Worm (Caenorhabditis elegans) whole organism, L1 larva: ENCODE measurements around the gene C06E4.5.

Source experiments
- C04F5.9 ChIP-seq: sonication (generic microtip); optimal IDR thresholded peaks from 2 replicates; lab custom pipeline; 2016; ENCODE audit warnings: missing genetic modification characterization, missing compliant biosample characterization
- C34B4.2 ChIP-seq: sonication (generic microtip); optimal IDR thresholded peaks from 2 replicates; lab custom pipeline; 2017; ENCODE audit warnings: mild to moderate bottlenecking, missing genetic modification characterization, missing compliant biosample characterization
- F16B12.6 ChIP-seq: fragments of 150-350 bp; optimal IDR thresholded peaks from 2 replicates; lab custom pipeline; 2014; ENCODE audit warnings: missing biosample characterization, missing genetic modification characterization
- Y116A8C.19 ChIP-seq: sonication (generic microtip); optimal IDR thresholded peaks from 2 replicates; lab custom pipeline; 2016; ENCODE audit warnings: missing compliant biosample characterization, missing genetic modification characterization, borderline replicate concordance
- aha-1 ChIP-seq: fragments of 150-350 bp; optimal IDR thresholded peaks from 2 replicates; lab custom pipeline; 2014; ENCODE audit warnings: missing biosample characterization, missing genetic modification characterization
- ama-1 ChIP-seq: fragments of 150-350 bp; optimal IDR thresholded peaks from 2 replicates; lab custom pipeline; 2014
- blmp-1 ChIP-seq: fragments of 150-350 bp; optimal IDR thresholded peaks from 2 replicates; lab custom pipeline; 2014; ENCODE audit warnings: missing biosample characterization, missing genetic modification characterization
- ceh-8 ChIP-seq: fragments of 200-800 bp; sonication (Bioruptor generic); optimal IDR thresholded peaks from 2 replicates; lab custom pipeline; 2018; ENCODE audit warnings: mild to moderate bottlenecking, missing genetic modification characterization, moderate library complexity, missing compliant biosample characterization
- ceh-82 ChIP-seq, 3 experiments: fragments of 150-350 bp in 1 of 3; sonication (generic microtip) in 2 of 3; optimal IDR thresholded peaks; 2 replicates each; lab custom pipeline; 2014 to 2017; ENCODE audit warnings: missing biosample characterization in 3 of 3, missing genetic modification characterization in 3 of 3
- ceh-88 ChIP-seq: fragments of 200-800 bp; sonication (Bioruptor generic); IDR thresholded peaks from 2 replicates; pipeline ENCODE4 v1.3.6; 2022; ENCODE audit warnings: missing genetic modification characterization, missing compliant biosample characterization
- ceh-90 ChIP-seq: sonication (generic microtip); optimal IDR thresholded peaks from 2 replicates; lab custom pipeline; 2016; ENCODE audit warnings: missing genetic modification characterization, missing compliant biosample characterization
- dpl-1 ChIP-seq, 3 experiments: fragments of 150-350 bp in 2 of 3; sonication (generic microtip) in 1 of 3; optimal IDR thresholded peaks; 2 replicates each; lab custom pipeline; 2014 to 2017; ENCODE audit warnings: missing biosample characterization in 3 of 3, missing genetic modification characterization in 3 of 3, missing genetic modification reagents in 3 of 3
- dsc-1 ChIP-seq: sonication (generic microtip); optimal IDR thresholded peaks from 2 replicates; lab custom pipeline; 2016; ENCODE audit warnings: mild to moderate bottlenecking, missing genetic modification characterization, missing compliant biosample characterization
- efl-1 ChIP-seq, 4 experiments: fragments of 150-350 bp; optimal IDR thresholded peaks in 3 of 4; peaks in 1 of 4; 1 replicate in 1 of 4; 2 replicates in 3 of 4; lab custom pipeline; 2014; ENCODE audit warnings: missing biosample characterization in 2 of 4, missing genetic modification characterization in 2 of 4, missing genetic modification reagents in 2 of 4
- egl-13 ChIP-seq: sonication (generic microtip); optimal IDR thresholded peaks from 2 replicates; lab custom pipeline; 2016; ENCODE audit warnings: missing genotype, missing genetic modification reagents, missing genetic modification characterization, missing compliant biosample characterization
- ets-5 ChIP-seq: fragments of 200-800 bp; sonication (Bioruptor generic); IDR thresholded peaks from 2 replicates; pipeline ENCODE4 v1.3.6; 2022; ENCODE audit warnings: missing genetic modification characterization, missing compliant biosample characterization
- fkh-10 ChIP-seq: sonication (generic microtip); optimal IDR thresholded peaks from 2 replicates; lab custom pipeline; 2017; ENCODE audit warnings: missing biosample characterization, missing genetic modification reagents, missing genetic modification characterization
- fkh-4 ChIP-seq: sonication (generic microtip); optimal IDR thresholded peaks from 2 replicates; lab custom pipeline; 2016; ENCODE audit warnings: missing compliant biosample characterization, missing genetic modification characterization, borderline replicate concordance
- fkh-8 ChIP-seq: sonication (generic microtip); optimal IDR thresholded peaks from 2 replicates; lab custom pipeline; 2016; ENCODE audit warnings: mild to moderate bottlenecking, missing genetic modification characterization, missing compliant biosample characterization
- fos-1 ChIP-seq: fragments of 150-350 bp; optimal IDR thresholded peaks from 2 replicates; lab custom pipeline; 2014; ENCODE audit warnings: missing biosample characterization, missing genetic modification characterization
- hlh-17 ChIP-seq: fragments of 200-800 bp; sonication (Bioruptor generic); optimal IDR thresholded peaks from 2 replicates; lab custom pipeline; 2018; ENCODE audit warnings: missing genetic modification characterization, mild to moderate bottlenecking, missing compliant biosample characterization, moderate library complexity, borderline replicate concordance
- hpl-2 ChIP-seq: fragments of 150-350 bp; optimal IDR thresholded peaks from 2 replicates; lab custom pipeline; 2014; ENCODE audit warnings: missing biosample characterization, missing genetic modification reagents, missing genetic modification characterization
- irx-1 ChIP-seq: sonication (generic microtip); optimal IDR thresholded peaks from 2 replicates; lab custom pipeline; 2016; ENCODE audit warnings: missing genetic modification characterization, missing compliant biosample characterization
- lin-13 ChIP-seq: fragments of 150-350 bp; optimal IDR thresholded peaks from 2 replicates; lab custom pipeline; 2014; ENCODE audit warnings: missing biosample characterization, missing genetic modification reagents, missing genetic modification characterization
- lin-15B ChIP-seq: fragments of 150-350 bp; sonication (generic microtip); optimal IDR thresholded peaks from 3 replicates; lab custom pipeline; 2014; ENCODE audit warnings: missing biosample characterization, missing genetic modification characterization
- lir-3 ChIP-seq: sonication (generic microtip); optimal IDR thresholded peaks from 2 replicates; lab custom pipeline; 2016; ENCODE audit warnings: mild to moderate bottlenecking, missing genetic modification characterization, moderate library complexity, missing compliant biosample characterization; ENCODE audit not compliant: poor library complexity
- lsy-2 ChIP-seq, 2 experiments: fragments of 150-350 bp; optimal IDR thresholded peaks; 2 replicates each; lab custom pipeline; 2014; ENCODE audit warnings: missing biosample characterization in 2 of 2, missing genetic modification characterization in 2 of 2
- mdl-1 ChIP-seq, 2 experiments: fragments of 150-350 bp; optimal IDR thresholded peaks; 2 replicates each; lab custom pipeline; 2014 to 2017; ENCODE audit warnings: missing biosample characterization in 2 of 2, missing genetic modification characterization in 2 of 2, inconsistent platforms in 1 of 2
- mef-2 ChIP-seq: fragments of 150-350 bp; optimal IDR thresholded peaks from 2 replicates; lab custom pipeline; 2014; ENCODE audit warnings: missing biosample characterization, missing genetic modification characterization
- nhr-11 ChIP-seq: fragments of 150-350 bp; optimal IDR thresholded peaks from 2 replicates; lab custom pipeline; 2014; ENCODE audit warnings: missing biosample characterization, missing genetic modification characterization
- nhr-12 ChIP-seq: sonication (generic microtip); optimal IDR thresholded peaks from 2 replicates; lab custom pipeline; 2017; ENCODE audit warnings: missing biosample characterization, missing genetic modification characterization
- nhr-20 ChIP-seq: sonication (generic microtip); optimal IDR thresholded peaks from 2 replicates; lab custom pipeline; 2016; ENCODE audit warnings: mild to moderate bottlenecking, missing genetic modification characterization, missing compliant biosample characterization
- nhr-28 ChIP-seq: fragments of 150-350 bp; optimal IDR thresholded peaks from 2 replicates; lab custom pipeline; 2014; ENCODE audit warnings: missing biosample characterization, missing genetic modification characterization
- nhr-47 ChIP-seq: sonication (generic microtip); optimal IDR thresholded peaks from 2 replicates; lab custom pipeline; 2016; ENCODE audit warnings: mild to moderate bottlenecking, missing genetic modification characterization, moderate library complexity, missing compliant biosample characterization
- nhr-76 ChIP-seq: sonication (generic microtip); optimal IDR thresholded peaks from 2 replicates; lab custom pipeline; 2017; ENCODE audit warnings: missing biosample characterization, missing genetic modification characterization
- nhr-84 ChIP-seq: sonication (generic microtip); optimal IDR thresholded peaks from 2 replicates; lab custom pipeline; 2017; ENCODE audit warnings: missing biosample characterization, missing genetic modification characterization
- nhr-90 ChIP-seq: sonication (generic microtip); optimal IDR thresholded peaks from 2 replicates; lab custom pipeline; 2016; ENCODE audit warnings: mild to moderate bottlenecking, missing genetic modification characterization, missing compliant biosample characterization; ENCODE audit not compliant: poor library complexity
- pag-3 ChIP-seq: sonication (generic microtip); optimal IDR thresholded peaks from 2 replicates; lab custom pipeline; 2017; ENCODE audit warnings: missing genetic modification characterization, mild to moderate bottlenecking, missing compliant biosample characterization, antibody characterized with exemption, borderline replicate concordance; ENCODE audit not compliant: insufficient read depth
- pax-3 ChIP-seq: fragments of 200-800 bp; sonication (Bioruptor generic); optimal IDR thresholded peaks from 2 replicates; lab custom pipeline; 2018; ENCODE audit warnings: mild to moderate bottlenecking, missing genetic modification characterization, moderate library complexity, missing compliant biosample characterization
- pqm-1 ChIP-seq: sonication (generic microtip); optimal IDR thresholded peaks from 3 replicates; lab custom pipeline; 2017; ENCODE audit warnings: missing biosample characterization, missing genetic modification characterization
- skn-1 ChIP-seq: fragments of 150-350 bp; optimal IDR thresholded peaks from 2 replicates; lab custom pipeline; 2014; ENCODE audit warnings: missing biosample characterization, missing genetic modification characterization
- snpc-4 ChIP-seq: fragments of 150-350 bp; optimal IDR thresholded peaks from 2 replicates; lab custom pipeline; 2014; ENCODE audit warnings: missing biosample characterization, missing genetic modification characterization
- sox-4 ChIP-seq: sonication (generic microtip); optimal IDR thresholded peaks from 2 replicates; lab custom pipeline; 2016; ENCODE audit warnings: missing genetic modification characterization, missing compliant biosample characterization
- sptf-1 ChIP-seq: fragments of 150-350 bp; optimal IDR thresholded peaks from 2 replicates; lab custom pipeline; 2014; ENCODE audit warnings: missing biosample characterization, missing genetic modification characterization
- sup-37 ChIP-seq: fragments of 200-800 bp; sonication (Bioruptor generic); optimal IDR thresholded peaks from 2 replicates; lab custom pipeline; 2018; ENCODE audit warnings: mild to moderate bottlenecking, missing genetic modification characterization, missing compliant biosample characterization
- tbx-2 ChIP-seq: sonication (generic microtip); optimal IDR thresholded peaks from 2 replicates; lab custom pipeline; 2016; ENCODE audit warnings: missing genetic modification characterization, missing compliant biosample characterization
- unc-130 ChIP-seq: fragments of 150-350 bp; optimal IDR thresholded peaks from 2 replicates; lab custom pipeline; 2017; ENCODE audit warnings: missing biosample characterization, missing genetic modification characterization, inconsistent platforms
- unc-98 ChIP-seq: fragments of 200-800 bp; sonication (Bioruptor generic); IDR thresholded peaks from 2 replicates; pipeline ENCODE4 v1.3.6; 2022; ENCODE audit warnings: missing genetic modification characterization, missing compliant biosample characterization
- xbp-1 ChIP-seq: sonication (generic microtip); optimal IDR thresholded peaks from 2 replicates; lab custom pipeline; 2016; ENCODE audit warnings: missing genetic modification characterization, missing compliant biosample characterization
- zag-1 ChIP-seq: fragments of 150-350 bp; optimal IDR thresholded peaks from 2 replicates; lab custom pipeline; 2014; ENCODE audit warnings: missing biosample characterization, missing genetic modification characterization
- zip-4 ChIP-seq: fragments of 200-800 bp; sonication (Bioruptor generic); optimal IDR thresholded peaks from 2 replicates; lab custom pipeline; 2018; ENCODE audit warnings: mild to moderate bottlenecking, missing genetic modification characterization, moderate library complexity, missing compliant biosample characterization
- ztf-11 ChIP-seq, 2 experiments: sonication (generic microtip); optimal IDR thresholded peaks; 2 replicates each; lab custom pipeline; 2016 to 2017; ENCODE audit warnings: missing genetic modification characterization in 2 of 2, missing biosample characterization in 1 of 2, missing compliant biosample characterization in 1 of 2
- ztf-4 ChIP-seq: fragments of 150-350 bp; optimal IDR thresholded peaks from 2 replicates; lab custom pipeline; 2014; ENCODE audit warnings: missing biosample characterization, missing genetic modification characterization

The C06E4.5 gene

ce11 chrIV:7235382-7235917 is 19.3 kb upstream of the C06E4.5 start (continued):
- TF ChIP-seq ceh-88 (GFP tag; lab: Robert Waterston, UW), result no peak
- no peak for TF ChIP-seq fos-1 (tag; lab: Kevin White, UChicago)
- no peak for TF ChIP-seq nhr-84 (tag; lab: Kevin White, UChicago)
- peak; percentile 49 for TF ChIP-seq irx-1
- no peak for TF ChIP-seq pax-3
- no peak for TF ChIP-seq zip-4
- no peak for TF ChIP-seq nhr-12
- no peak for TF ChIP-seq zag-1 (tag; lab: Kevin White, UChicago)
- TF ChIP-seq mdl-1 (tag; optimal IDR thresholded peaks at IDR 0.05; lab: Kevin White, UChicago), result peak in 1 of 2 experiments; percentile 47
- peak; percentile 17 for TF ChIP-seq xbp-1
- no peak for TF ChIP-seq fkh-10 (GFP tag; lab: Kevin White, UChicago)
- TF ChIP-seq sox-4 (tag; lab: Kevin White, UChicago), result no peak
- TF ChIP-seq nhr-28 (tag; lab: Kevin White, UChicago), result no peak
- peak; percentile 59 for TF ChIP-seq tbx-2 (tag; lab: Kevin White, UChicago)
- peak; percentile 56 for TF ChIP-seq blmp-1 (tag; lab: Kevin White, UChicago)
- peak; percentile 57 for TF ChIP-seq nhr-47 (tag; lab: Kevin White, UChicago)
- TF ChIP-seq egl-13, result peak; percentile 48
- peak; percentile 75 for TF ChIP-seq fkh-8 (tag; lab: Kevin White, UChicago)
- no peak for TF ChIP-seq ztf-11 (tag; optimal IDR thresholded peaks at IDR 0.05; lab: Kevin White, UChicago)
- no peak for TF ChIP-seq lin-13 (GFP tag; lab: Kevin White, UChicago)
- TF ChIP-seq lin-15B (tag; lab: Kevin White, UChicago), result no peak
- TF ChIP-seq pag-3 (tag; lab: Kevin White, UChicago), result no peak
- TF ChIP-seq dpl-1 (GFP tag; optimal IDR thresholded peaks at IDR 0.05; lab: Kevin White, UChicago), result peak; percentile 15 to 37 (median 18)
- no peak for TF ChIP-seq Y116A8C.19 (tag; lab: Kevin White, UChicago)
- TF ChIP-seq mef-2 (tag; lab: Kevin White, UChicago), result no peak
- no peak for TF ChIP-seq skn-1 (tag; lab: Kevin White, UChicago)
- peak; percentile 0 for TF ChIP-seq unc-130 (tag; lab: Kevin White, UChicago)
- TF ChIP-seq ama-1, result no peak
- no peak for TF ChIP-seq hlh-17 (GFP tag; lab: Kevin White, UChicago)
- no peak for TF ChIP-seq lir-3 (tag; lab: Kevin White, UChicago)
- no peak for TF ChIP-seq ceh-8 (GFP tag; lab: Kevin White, UChicago)
- TF ChIP-seq hpl-2, result no peak
- peak; percentile 47 to 65 for TF ChIP-seq lsy-2 (tag; optimal IDR thresholded peaks at IDR 0.05; lab: Kevin White, UChicago)
- no peak; the same call in 1 of the 2 replicates for TF ChIP-seq unc-98 (GFP tag; lab: Robert Waterston, UW)
- no peak for TF ChIP-seq ets-5 (GFP tag; lab: Robert Waterston, UW)
- TF ChIP-seq C34B4.2 (tag; lab: Kevin White, UChicago), result no peak
- TF ChIP-seq pqm-1 (tag; lab: Kevin White, UChicago), result no peak
- no peak for TF ChIP-seq aha-1
- TF ChIP-seq nhr-20 (tag; lab: Kevin White, UChicago), result peak; percentile 71
- no peak for TF ChIP-seq ceh-90 (tag; lab: Kevin White, UChicago)
- no peak for TF ChIP-seq sup-37 (GFP tag; lab: Kevin White, UChicago)
- peak; percentile 39 to 53 for TF ChIP-seq efl-1 (optimal IDR thresholded peaks at IDR 0.05; lab: Kevin White, UChicago)
- TF ChIP-seq efl-1 (GFP tag; optimal IDR thresholded peaks at IDR 0.05 in 1 of 2; lab: Kevin White, UChicago), result peak; percentile 2 to 83
- TF ChIP-seq C04F5.9 (tag; lab: Kevin White, UChicago), result no peak
- TF ChIP-seq F16B12.6 (tag; lab: Kevin White, UChicago), result no peak
- no peak for TF ChIP-seq nhr-90
- TF ChIP-seq sptf-1 (tag; lab: Kevin White, UChicago), result no peak
- no peak for TF ChIP-seq fkh-4 (tag; lab: Kevin White, UChicago)
- TF ChIP-seq ztf-4 (tag; lab: Kevin White, UChicago), result no peak
- TF ChIP-seq ceh-82 (tag; optimal IDR thresholded peaks at IDR 0.05; lab: Kevin White, UChicago), result peak in 2 of 3 experiments; percentile 35 to 68
- no peak for TF ChIP-seq nhr-11 (tag; lab: Kevin White, UChicago)
- no peak for TF ChIP-seq snpc-4 (tag; lab: Kevin White, UChicago)
- peak; percentile 53 for TF ChIP-seq dsc-1 (tag; lab: Kevin White, UChicago)
- no peak for TF ChIP-seq nhr-76 (tag; lab: Kevin White, UChicago)
